Fruit fly (Drosophila melanogaster) whole organism, wandering third instar larva: ENCODE measurements around the gene CG12729.

Experiments
- Hnf4 ChIP-seq: fragments of 200-800 bp; sonication (Bioruptor generic); optimal IDR thresholded peaks from 2 replicates; lab custom pipeline; 2016; ENCODE audit warnings: missing biosample characterization, mild to moderate bottlenecking, missing genetic modification characterization
- Jra ChIP-seq: sonication (Bioruptor generic); optimal IDR thresholded peaks from 2 replicates; lab custom pipeline; 2016; ENCODE audit warnings: missing biosample characterization, missing genetic modification characterization
- Rel ChIP-seq, 2 experiments: fragments of 200-800 bp; sonication (Bioruptor generic) in 1 of 2; optimal IDR thresholded peaks; 2 replicates in 1 of 2; 3 replicates in 1 of 2; lab custom pipeline; 2016 to 2019; ENCODE audit warnings: mild to moderate bottlenecking in 2 of 2, missing biosample characterization in 2 of 2, missing genetic modification characterization in 2 of 2, moderate library complexity in 1 of 2
- Sp1 ChIP-seq: fragments of 200-800 bp; sonication (Bioruptor generic); optimal IDR thresholded peaks from 3 replicates; lab custom pipeline; 2019; ENCODE audit warnings: missing biosample characterization, mild to moderate bottlenecking, missing genetic modification characterization, moderate library complexity
- dl ChIP-seq, 2 experiments: fragments of 175-275, 200-275 bp in 1 of 2; fragments of 200-275 bp in 1 of 2; sonication (Bioruptor generic); optimal IDR thresholded peaks; lab custom pipeline; 2018; ENCODE audit warnings: mild to moderate bottlenecking in 2 of 2, missing biosample characterization in 2 of 2, missing genetic modification characterization in 2 of 2, moderate library complexity in 2 of 2; ENCODE audit not compliant: partially characterized antibody in 2 of 2, insufficient read depth in 1 of 2
- ey ChIP-seq: fragments of 200-800 bp; sonication (Bioruptor generic); optimal IDR thresholded peaks from 2 replicates; lab custom pipeline; 2016; ENCODE audit warnings: missing biosample characterization, missing genetic modification characterization
- jim ChIP-seq: fragments of 175-275, 200-325 bp; sonication (Bioruptor generic); optimal IDR thresholded peaks from 2 replicates; lab custom pipeline; 2016; ENCODE audit warnings: missing biosample characterization, mild to moderate bottlenecking, missing genetic modification characterization
- lola ChIP-seq: fragments of >200 bp; optimal IDR thresholded peaks from 2 replicates; lab custom pipeline; 2017; ENCODE audit warnings: missing biosample characterization, missing genetic modification characterization
- pan ChIP-seq: fragments of >200 bp; optimal IDR thresholded peaks from 2 replicates; lab custom pipeline; 2017
- sage ChIP-seq: fragments of 200-800 bp; sonication (Bioruptor generic); optimal IDR thresholded peaks from 2 replicates; lab custom pipeline; 2016; ENCODE audit warnings: missing biosample characterization, mild to moderate bottlenecking, missing genetic modification characterization
- sv ChIP-seq: fragments of 200-800 bp; sonication (Bioruptor generic); optimal IDR thresholded peaks from 3 replicates; lab custom pipeline; 2016; ENCODE audit warnings: missing biosample characterization, missing genetic modification characterization

DNA sequence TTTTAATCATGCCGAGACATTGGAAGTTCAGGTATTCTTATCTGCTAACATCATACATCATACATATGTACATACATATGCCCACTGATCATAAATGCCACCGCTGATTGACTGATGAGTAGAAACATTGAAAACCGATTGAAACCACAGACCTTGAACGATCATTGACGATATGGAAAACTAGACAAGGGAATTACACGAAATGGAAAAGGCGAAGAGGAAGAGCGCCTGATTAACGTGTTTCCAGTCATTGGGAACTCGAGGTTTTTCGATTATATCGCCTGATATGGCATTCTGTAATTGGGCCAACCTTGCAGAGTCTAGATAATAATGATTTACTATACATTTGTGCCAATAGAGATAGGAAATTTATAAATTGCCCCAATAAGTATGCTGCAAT, 39.8 kb downstream of the CG12729 start:
- TF ChIP-seq dl (GFP tag; optimal IDR thresholded peaks at IDR 0.05; lab: Kevin White, UChicago; ENCODE audit: insufficient read depth in 1 of 2, partially characterized antibody in 2 of 2) (no peak), Hnf4 (GFP tag; lab: Kevin White, UChicago) (no peak), Jra (GFP tag; lab: Kevin White, UChicago) (no peak), sage (GFP tag; lab: Kevin White, UChicago) (no peak), Rel (GFP tag; optimal IDR thresholded peaks at IDR 0.05; lab: Kevin White, UChicago) (no peak), Rel (tag; optimal IDR thresholded peaks at IDR 0.05; lab: Kevin White, UChicago) (no peak), lola (no peak), Sp1 (GFP tag; lab: Kevin White, UChicago) (no peak), ey (GFP tag; lab: Kevin White, UChicago) (no peak), sv (GFP tag; lab: Kevin White, UChicago) (no peak), jim (no peak), pan (lab: Kevin White, UChicago) (no peak)
